Fruit fly (Drosophila melanogaster) whole organism, embryonic: ENCODE measurements around the gene AGO2.
A peak's percentile ranks its signal among the peaks of the same experiment; 100 is the strongest.

Experiments used
- Adf1 ChIP-seq: fragments of 200-800 bp; sonication (Bioruptor generic); IDR thresholded peaks from 2 replicates; pipeline ENCODE4 v1.3.6; 2022; ENCODE audit warnings: missing biosample characterization, missing genetic modification characterization
- Bdp1 ChIP-seq: fragments of 200-800 bp; sonication (Bioruptor generic); optimal IDR thresholded peaks from 3 replicates; lab custom pipeline; 2016; ENCODE audit warnings: missing biosample characterization, missing genetic modification characterization
- CG10565 ChIP-seq: fragments of 200-800 bp; sonication (Bioruptor generic); optimal IDR thresholded peaks from 3 replicates; lab custom pipeline; 2016; ENCODE audit warnings: missing biosample characterization, mild to moderate bottlenecking, missing genetic modification characterization
- CG11093 ChIP-seq: fragments of 200-800 bp; sonication (Bioruptor generic); IDR thresholded peaks from 3 replicates; pipeline ENCODE4 v1.3.6; 2022; ENCODE audit warnings: missing biosample characterization, missing genetic modification characterization
- CG11560 ChIP-seq: fragments of 200-800 bp; sonication (Bioruptor generic); IDR thresholded peaks from 3 replicates; pipeline ENCODE4 v1.3.6; 2022; ENCODE audit warnings: missing biosample characterization, missing genetic modification characterization
- CG11696 ChIP-seq: fragments of 200-800 bp; sonication (Bioruptor generic); IDR thresholded peaks from 2 replicates; pipeline ENCODE4 v1.3.6; 2022; ENCODE audit warnings: missing biosample characterization, missing genetic modification characterization
- CG12942 ChIP-seq: fragments of 200-800 bp; sonication (Bioruptor generic); optimal IDR thresholded peaks from 3 replicates; lab custom pipeline; 2016; ENCODE audit warnings: missing biosample characterization, missing genetic modification characterization
- CG14050 ChIP-seq: fragments of 200-800 bp; sonication (Bioruptor generic); IDR thresholded peaks from 3 replicates; pipeline ENCODE4 v1.3.6; 2022; ENCODE audit warnings: missing biosample characterization, missing genetic modification characterization
- CG15514 ChIP-seq: fragments of 200-800 bp; sonication (Bioruptor generic); optimal IDR thresholded peaks from 3 replicates; lab custom pipeline; 2017; ENCODE audit warnings: missing biosample characterization, missing genetic modification characterization, mild to moderate bottlenecking, moderate library complexity, missing genetic modification reagents
- CG16863 ChIP-seq: fragments of 200-800 bp; sonication (Bioruptor generic); optimal IDR thresholded peaks from 3 replicates; lab custom pipeline; 2016; ENCODE audit warnings: missing biosample characterization, missing genetic modification characterization
- CG17361 ChIP-seq: fragments of 200-800 bp; sonication (Bioruptor generic); IDR thresholded peaks from 3 replicates; pipeline ENCODE4 v1.3.6; 2022; ENCODE audit warnings: missing biosample characterization, missing genetic modification characterization
- CG2202 ChIP-seq: fragments of 200-800 bp; sonication (Bioruptor generic); optimal IDR thresholded peaks from 2 replicates; lab custom pipeline; 2018; ENCODE audit warnings: missing biosample characterization, mild to moderate bottlenecking, missing genetic modification characterization
- CG2712 ChIP-seq: fragments of 200-800 bp; optimal IDR thresholded peaks from 3 replicates; lab custom pipeline; 2019; ENCODE audit warnings: missing biosample characterization, mild to moderate bottlenecking, missing genetic modification characterization, moderate library complexity
- CG34422 ChIP-seq: fragments of 200-800 bp; sonication (Bioruptor generic); IDR thresholded peaks from 3 replicates; pipeline ENCODE4 v1.3.6; 2022; ENCODE audit warnings: missing biosample characterization, missing genetic modification characterization
- CG3995 ChIP-seq: fragments of 200-800 bp; sonication (Bioruptor generic); optimal IDR thresholded peaks from 3 replicates; lab custom pipeline; 2016; ENCODE audit warnings: missing biosample characterization, missing genetic modification characterization
- CG4328 ChIP-seq: fragments of 200-800 bp; sonication (Bioruptor generic); optimal IDR thresholded peaks from 3 replicates; lab custom pipeline; 2017; ENCODE audit warnings: missing biosample characterization, missing genetic modification reagents, missing genetic modification characterization
- CG7963 ChIP-seq: fragments of 200-800 bp; sonication (Bioruptor generic); IDR thresholded peaks from 3 replicates; pipeline ENCODE4 v1.3.6; 2022; ENCODE audit warnings: missing biosample characterization, missing genetic modification characterization; ENCODE audit not compliant: partially characterized antibody
- Doc3 ChIP-seq: fragments of 200-800 bp; sonication (Bioruptor generic); IDR thresholded peaks from 3 replicates; pipeline ENCODE4 v1.3.6; 2022; ENCODE audit warnings: missing biosample characterization, missing genetic modification characterization; ENCODE audit not compliant: partially characterized antibody
- H2.0 ChIP-seq: fragments of 200-800 bp; sonication (Bioruptor generic); IDR thresholded peaks from 2 replicates; pipeline ENCODE4 v1.3.6; 2022; ENCODE audit warnings: missing biosample characterization, missing genetic modification characterization
- Hr39 ChIP-seq: fragments of >200 bp; optimal IDR thresholded peaks from 2 replicates; lab custom pipeline; 2017
- MBD-R2 ChIP-seq: fragments of 200-800 bp; sonication (Bioruptor generic); IDR thresholded peaks from 2 replicates; pipeline ENCODE4 v1.3.6; 2022; ENCODE audit warnings: missing biosample characterization, missing genetic modification characterization
- Max ChIP-seq: fragments of 200-800 bp; sonication (Bioruptor generic); optimal IDR thresholded peaks from 2 replicates; lab custom pipeline; 2016; ENCODE audit warnings: missing biosample characterization, mild to moderate bottlenecking, missing genetic modification characterization
- NFAT ChIP-seq: fragments of 200-800 bp; sonication (Bioruptor generic); IDR thresholded peaks from 2 replicates; pipeline ENCODE4 v1.3.6; 2022; ENCODE audit warnings: missing biosample characterization, missing genetic modification characterization
- Oaz ChIP-seq: fragments of 200-800 bp; sonication (Bioruptor generic); IDR thresholded peaks from 2 replicates; pipeline ENCODE4 v1.3.6; 2022; ENCODE audit warnings: missing biosample characterization, missing genetic modification characterization
- Poxn ChIP-seq: fragments of 200-800 bp; sonication (Bioruptor generic); IDR thresholded peaks from 2 replicates; pipeline ENCODE4 v1.3.6; 2022; ENCODE audit warnings: missing biosample characterization, missing genetic modification characterization
- Rfx ChIP-seq: fragments of 200-800 bp; sonication (Bioruptor generic); IDR thresholded peaks from 2 replicates; pipeline ENCODE4 v1.3.6; 2022; ENCODE audit warnings: missing biosample characterization, missing genetic modification characterization
- Side ChIP-seq: fragments of 200-800 bp; sonication (Bioruptor generic); optimal IDR thresholded peaks from 2 replicates; lab custom pipeline; 2016; ENCODE audit warnings: missing biosample characterization, missing genetic modification characterization
- Tbp ChIP-seq: fragments of >200 bp; optimal IDR thresholded peaks from 2 replicates; lab custom pipeline; 2018; ENCODE audit warnings: missing biosample characterization, missing genetic modification characterization
- Xrp1 ChIP-seq: fragments of 200-800 bp; sonication (Bioruptor generic); IDR thresholded peaks from 2 replicates; pipeline ENCODE4 v1.3.6; 2022; ENCODE audit warnings: missing biosample characterization, missing genetic modification characterization
- ara ChIP-seq: fragments of 200-800 bp; sonication (Bioruptor generic); IDR thresholded peaks from 2 replicates; pipeline ENCODE4 v1.3.6; 2022; ENCODE audit warnings: missing biosample characterization, missing genetic modification characterization
- ase ChIP-seq: fragments of 200-800 bp; sonication (Bioruptor generic); IDR thresholded peaks from 3 replicates; pipeline ENCODE4 v1.3.6; 2022; ENCODE audit warnings: missing biosample characterization, missing genetic modification characterization
- bigmax ChIP-seq: fragments of 200-800 bp; sonication (Bioruptor generic); optimal IDR thresholded peaks from 2 replicates; lab custom pipeline; 2018; ENCODE audit warnings: missing biosample characterization, mild to moderate bottlenecking, missing genetic modification characterization
- chinmo ChIP-seq: fragments of 200-800 bp; sonication (Bioruptor generic); IDR thresholded peaks from 4 replicates; pipeline ENCODE4 v1.3.6; 2022; ENCODE audit warnings: missing biosample characterization, missing genetic modification characterization; ENCODE audit not compliant: partially characterized antibody
- crol ChIP-seq: fragments of 200-800 bp; sonication (Bioruptor generic); IDR thresholded peaks from 2 replicates; pipeline ENCODE4 v1.3.6; 2022; ENCODE audit warnings: missing biosample characterization, missing genetic modification characterization
- crp ChIP-seq, 2 experiments: fragments of 200-800 bp; sonication (Bioruptor generic); optimal IDR thresholded peaks; 2 replicates in 1 of 2; 3 replicates in 1 of 2; lab custom pipeline; 2017; ENCODE audit warnings: missing biosample characterization in 2 of 2, missing genetic modification characterization in 2 of 2, mild to moderate bottlenecking in 1 of 2, moderate library complexity in 1 of 2
- da ChIP-seq: fragments of 200-800 bp; sonication (Bioruptor generic); optimal IDR thresholded peaks from 2 replicates; lab custom pipeline; 2016; ENCODE audit warnings: missing biosample characterization, missing genetic modification characterization
- dmrt99B ChIP-seq: fragments of 200-800 bp; sonication (Bioruptor generic); optimal IDR thresholded peaks from 2 replicates; lab custom pipeline; 2018; ENCODE audit warnings: missing biosample characterization, mild to moderate bottlenecking, missing genetic modification characterization, moderate library complexity
- dpn ChIP-seq, 2 experiments: fragments of 200-800 bp; sonication (Bioruptor generic); optimal IDR thresholded peaks; 3 replicates each; lab custom pipeline; 2016; ENCODE audit warnings: missing biosample characterization in 2 of 2, missing genetic modification characterization in 2 of 2
- dysf ChIP-seq: fragments of 200-800 bp; sonication (Bioruptor generic); IDR thresholded peaks from 3 replicates; pipeline ENCODE4 v1.3.6; 2022; ENCODE audit warnings: missing biosample characterization, missing genetic modification characterization
- ind ChIP-seq: fragments of 200-800 bp; sonication (Bioruptor generic); optimal IDR thresholded peaks from 3 replicates; lab custom pipeline; 2016; ENCODE audit warnings: missing biosample characterization, missing genetic modification characterization
- klu ChIP-seq: fragments of 200-800 bp; sonication (Bioruptor generic); IDR thresholded peaks from 2 replicates; pipeline ENCODE4 v1.3.6; 2022; ENCODE audit warnings: missing biosample characterization, missing genetic modification characterization
- lab ChIP-seq: fragments of 200-800 bp; sonication (Bioruptor generic); optimal IDR thresholded peaks from 3 replicates; lab custom pipeline; 2017; ENCODE audit warnings: missing biosample characterization, missing genetic modification characterization, mild to moderate bottlenecking, moderate library complexity, missing genetic modification reagents
- lilli ChIP-seq: fragments of 200-800 bp; sonication (Bioruptor generic); optimal IDR thresholded peaks from 3 replicates; lab custom pipeline; 2016; ENCODE audit warnings: missing biosample characterization, missing genetic modification characterization
- lola ChIP-seq, 3 experiments: fragments of >200 bp in 2 of 3; fragments of 200-800 bp in 1 of 3; sonication (Bioruptor generic) in 1 of 3; optimal IDR thresholded peaks; 2 replicates each; lab custom pipeline; 2017 to 2019; ENCODE audit warnings: missing biosample characterization in 3 of 3, missing genetic modification characterization in 3 of 3, mild to moderate bottlenecking in 1 of 3, moderate library complexity in 1 of 3
- lov ChIP-seq, 2 experiments: fragments of 200-800 bp in 1 of 2; fragments of >200 bp in 1 of 2; sonication (Bioruptor generic) in 1 of 2; IDR thresholded peaks in 1 of 2; optimal IDR thresholded peaks in 1 of 2; 2 replicates in 1 of 2; 3 replicates in 1 of 2; pipeline versions ENCODE4 v1.3.6 to Lab custom; 2017 to 2022; ENCODE audit warnings: missing biosample characterization in 1 of 2, missing genetic modification characterization in 1 of 2
- pnt ChIP-seq: fragments of 200-800 bp; sonication (Bioruptor generic); optimal IDR thresholded peaks from 3 replicates; lab custom pipeline; 2016; ENCODE audit warnings: missing biosample characterization, missing genetic modification characterization
- rib ChIP-seq: fragments of 200-800 bp; sonication (Bioruptor generic); IDR thresholded peaks from 2 replicates; pipeline ENCODE4 v1.3.6; 2022; ENCODE audit warnings: missing biosample characterization, missing genetic modification characterization
- slbo ChIP-seq: fragments of 200-800 bp; sonication (Bioruptor generic); IDR thresholded peaks from 2 replicates; pipeline ENCODE4 v1.3.6; 2022; ENCODE audit warnings: missing biosample characterization, missing genetic modification characterization
- sob ChIP-seq: fragments of 200-800 bp; sonication (Bioruptor generic); IDR thresholded peaks from 2 replicates; pipeline ENCODE4 v1.3.6; 2022; ENCODE audit warnings: missing biosample characterization, missing genetic modification characterization
- vfl ChIP-seq: fragments of 200-800 bp; sonication (Bioruptor generic); optimal IDR thresholded peaks from 2 replicates; lab custom pipeline; 2016; ENCODE audit warnings: missing biosample characterization, missing genetic modification characterization
- zf30C ChIP-seq: fragments of 200-800 bp; sonication (Bioruptor generic); optimal IDR thresholded peaks from 3 replicates; lab custom pipeline; 2018; ENCODE audit warnings: missing biosample characterization, mild to moderate bottlenecking, missing genetic modification characterization

AGO2 gene

DNA sequence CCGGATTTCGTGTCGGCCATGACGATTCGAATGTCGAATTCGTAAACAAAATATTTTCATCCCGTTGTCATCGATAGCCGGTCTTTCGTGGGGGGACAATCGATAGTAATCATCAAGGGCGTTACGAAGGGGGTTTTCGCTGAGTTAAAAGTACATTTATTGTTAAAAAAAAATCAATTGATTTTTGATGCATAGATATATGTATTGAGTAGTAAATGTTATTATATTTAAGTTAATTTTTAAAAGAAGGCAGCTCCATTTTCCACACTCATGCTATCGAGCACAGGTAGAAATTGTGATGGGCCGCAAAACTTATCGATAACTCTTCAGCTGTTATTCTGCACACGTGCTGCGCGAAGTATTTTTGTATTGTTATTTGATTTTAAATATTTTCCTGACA is 26.6 kb downstream of the AGO2 start, which contains the start of the genes mrn and CG12301 (continued):
- TF ChIP-seq ara (GFP tag; lab: Robert Waterston, UW), result peak; percentile 96
- TF ChIP-seq Hr39 (lab: Kevin White, UChicago), result no peak
- no peak for TF ChIP-seq dmrt99B (tag; lab: Kevin White, UChicago)
- TF ChIP-seq CG2202 (tag; lab: Kevin White, UChicago), result peak; percentile 8
- peak; percentile 88 for TF ChIP-seq CG2712
- TF ChIP-seq CG17361, result no peak; the same call in 2 of the 3 replicates
- TF ChIP-seq MBD-R2 (GFP tag; lab: Robert Waterston, UW), result peak; percentile 99
- peak; percentile 54 for TF ChIP-seq Bdp1 (GFP tag; lab: Kevin White, UChicago)
- TF ChIP-seq lab (GFP tag; lab: Kevin White, UChicago), result no peak
- no peak for TF ChIP-seq lov (optimal IDR thresholded peaks at IDR 0.05; lab: Kevin White, UChicago)
- 0 out of 3 replicates have a peak, but pooled peaks have one; percentile 37 for TF ChIP-seq lov (GFP tag; IDR thresholded peaks at IDR 0.05; lab: Robert Waterston, UW)
- peak; percentile 94 for TF ChIP-seq slbo
- peak; percentile 95 for TF ChIP-seq ase
- peak; percentile 97 for TF ChIP-seq Rfx (GFP tag; lab: Robert Waterston, UW)
- peak; percentile 56; the same call in 2 of the 3 replicates for TF ChIP-seq CG14050 (GFP tag; lab: Robert Waterston, UW)
- no peak for TF ChIP-seq Poxn
- TF ChIP-seq CG4328 (GFP tag; lab: Kevin White, UChicago), result no peak
- TF ChIP-seq lilli (GFP tag; lab: Kevin White, UChicago), result peak; percentile 87
- no peak for TF ChIP-seq da
- peak; percentile 55 for TF ChIP-seq pnt
- peak; percentile 88 for TF ChIP-seq NFAT (GFP tag; lab: Robert Waterston, UW)
- peak; percentile 51 for TF ChIP-seq CG12942
- TF ChIP-seq lola (GFP tag; optimal IDR thresholded peaks at IDR 0.05; lab: Kevin White, UChicago), result peak in 1 of 3 experiments; percentile 48
- TF ChIP-seq CG11560 (tag; lab: Robert Waterston, UW), result peak; percentile 70; the same call in 2 of the 3 replicates
- TF ChIP-seq zf30C (GFP tag; lab: Kevin White, UChicago), result no peak
- TF ChIP-seq Tbp, result peak; percentile 14
- peak; percentile 96 for TF ChIP-seq dysf (GFP tag; lab: Robert Waterston, UW)
- peak; percentile 49 to 89 for TF ChIP-seq crp (GFP tag; optimal IDR thresholded peaks at IDR 0.05; lab: Kevin White, UChicago)
- no peak for TF ChIP-seq Side
- peak; percentile 95 for TF ChIP-seq Max (GFP tag; lab: Kevin White, UChicago)
- no peak for TF ChIP-seq crol (GFP tag; lab: Robert Waterston, UW)
- peak; percentile 99 for TF ChIP-seq sob (GFP tag; lab: Robert Waterston, UW)
- TF ChIP-seq CG34422 (GFP tag; lab: Robert Waterston, UW), result peak; percentile 98
- TF ChIP-seq Doc3 (GFP tag; lab: Robert Waterston, UW), result peak; percentile 94
- peak; percentile 79 for TF ChIP-seq vfl (GFP tag; lab: Kevin White, UChicago)
- TF ChIP-seq CG10565 (GFP tag; lab: Kevin White, UChicago), result no peak
- peak; percentile 94 for TF ChIP-seq Xrp1 (GFP tag; lab: Robert Waterston, UW)
- TF ChIP-seq CG16863 (GFP tag; lab: Kevin White, UChicago), result peak; percentile 48
- peak; percentile 52 for TF ChIP-seq Oaz (GFP tag; lab: Robert Waterston, UW)
- TF ChIP-seq klu (GFP tag; lab: Robert Waterston, UW), result peak; percentile 86
- peak; percentile 72 for TF ChIP-seq H2.0 (GFP tag; lab: Robert Waterston, UW)
- peak; percentile 47; the same call in 1 of the 2 replicates for TF ChIP-seq CG11696 (GFP tag; lab: Robert Waterston, UW)
- TF ChIP-seq rib (GFP tag; lab: Robert Waterston, UW), result peak; percentile 81
- TF ChIP-seq Adf1 (GFP tag; lab: Robert Waterston, UW), result peak; percentile 57
- peak; percentile 68 for TF ChIP-seq CG3995 (GFP tag; lab: Kevin White, UChicago)
- peak; percentile 77 for TF ChIP-seq CG7963 (GFP tag; lab: Robert Waterston, UW)
- TF ChIP-seq dpn (GFP tag; optimal IDR thresholded peaks at IDR 0.05; lab: Kevin White, UChicago), result peak; percentile 71 to 82
- peak; percentile 75 for TF ChIP-seq ind (GFP tag; lab: Kevin White, UChicago)
- TF ChIP-seq chinmo (GFP tag; lab: Robert Waterston, UW), result peak; percentile 83; the same call in 2 of the 4 replicates
- TF ChIP-seq CG15514 (GFP tag; lab: Kevin White, UChicago), result peak; percentile 76
- TF ChIP-seq bigmax, result no peak
- peak; percentile 90 for TF ChIP-seq CG11093 (GFP tag; lab: Robert Waterston, UW)
